Worm (Caenorhabditis elegans) whole organism, midembryonic: Measurements from ENCODE around the gene Y62E10A.24.

Source experiments
- flt-1 ChIP-seq: fragments of 200-800 bp; sonication (Bioruptor generic); IDR thresholded peaks from 2 replicates; pipeline ENCODE4 v1.3.6; 2022; ENCODE audit warnings: missing genetic modification characterization, missing compliant biosample characterization
- klf-2 ChIP-seq: fragments of 200-800 bp; sonication (Bioruptor generic); conservative IDR thresholded peaks from 2 replicates; pipeline ENCODE4 v1.3.6; 2022; ENCODE audit warnings: missing genetic modification reagents, missing genetic modification characterization, missing compliant biosample characterization
- med-1 ChIP-seq: sonication (generic microtip); optimal IDR thresholded peaks from 2 replicates; lab custom pipeline; 2017; ENCODE audit warnings: missing genetic modification characterization, mild to moderate bottlenecking, missing compliant biosample characterization, antibody characterized with exemption, missing genetic modification reagents; ENCODE audit not compliant: insufficient read depth
- ref-1 ChIP-seq: fragments of 200-800 bp; sonication (Bioruptor generic); conservative IDR thresholded peaks from 2 replicates; pipeline ENCODE4 v1.3.6; 2022; ENCODE audit warnings: missing genetic modification reagents, missing genetic modification characterization, missing compliant biosample characterization
- ztf-23 ChIP-seq: fragments of 200-800 bp; sonication (Bioruptor generic); IDR thresholded peaks from 2 replicates; pipeline ENCODE4 v1.3.6; 2022; ENCODE audit warnings: missing genetic modification reagents, missing genetic modification characterization, missing compliant biosample characterization

DNA sequence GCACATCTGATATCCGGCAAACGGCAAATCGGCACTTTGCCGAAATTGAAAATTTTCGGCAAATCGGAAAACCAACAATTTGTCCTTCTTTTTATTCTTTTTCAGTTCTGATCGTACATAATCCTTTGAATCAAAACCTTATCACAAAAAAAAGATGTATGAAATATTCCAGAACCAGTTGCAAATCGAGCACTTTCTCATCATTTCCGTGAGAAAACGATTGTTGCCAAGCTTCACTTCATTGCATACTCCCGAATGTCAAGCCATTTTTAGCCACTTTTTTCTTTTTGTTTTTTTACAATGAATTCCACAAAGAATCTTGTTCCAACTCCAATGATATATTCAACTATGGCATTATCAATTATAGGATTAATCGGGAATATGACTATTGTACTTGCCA lies 5.6 kb upstream of the Y62E10A.24 start, which contains the start of gene srsx-25:
- TF ChIP-seq flt-1 (GFP tag; lab: Robert Waterston, UW), result no peak
- no peak for TF ChIP-seq ztf-23 (GFP tag; lab: Robert Waterston, UW)
- no peak for TF ChIP-seq med-1
- TF ChIP-seq klf-2, result no peak
- no peak for TF ChIP-seq ref-1
